Worm (Caenorhabditis elegans) whole organism, L2 larva: ENCODE results near the gene Y39B6A.7.

ENCODE experiments used
- C34F6.9 ChIP-seq: fragments of 150-350 bp; optimal IDR thresholded peaks from 2 replicates; lab custom pipeline; 2014; ENCODE audit warnings: missing biosample characterization, missing genetic modification characterization
- F13H6.1 ChIP-seq: sonication (generic microtip); optimal IDR thresholded peaks from 2 replicates; lab custom pipeline; 2016; ENCODE audit warnings: missing genetic modification characterization, missing compliant biosample characterization
- R02D3.7 ChIP-seq: fragments of 150-350 bp; optimal IDR thresholded peaks from 2 replicates; lab custom pipeline; 2014; ENCODE audit warnings: missing biosample characterization, missing genetic modification characterization
- Y55F3AM.14 ChIP-seq: fragments of 200-800 bp; sonication (Bioruptor generic); optimal IDR thresholded peaks from 2 replicates; lab custom pipeline; 2018; ENCODE audit warnings: mild to moderate bottlenecking, missing genetic modification characterization, missing compliant biosample characterization
- ZK546.5 ChIP-seq: sonication (generic microtip); optimal IDR thresholded peaks from 2 replicates; lab custom pipeline; 2017; ENCODE audit warnings: missing biosample characterization, missing genetic modification characterization
- alr-1 ChIP-seq: fragments of 150-350 bp; optimal IDR thresholded peaks from 2 replicates; lab custom pipeline; 2014; ENCODE audit warnings: missing biosample characterization, missing genetic modification characterization
- ama-1 ChIP-seq: fragments of 150-350 bp; optimal IDR thresholded peaks from 2 replicates; lab custom pipeline; 2018; ENCODE audit warnings: inconsistent platforms
- blmp-1 ChIP-seq: sonication (generic microtip); optimal IDR thresholded peaks from 2 replicates; lab custom pipeline; 2017; ENCODE audit warnings: missing genetic modification characterization, mild to moderate bottlenecking, missing compliant biosample characterization, antibody characterized with exemption, moderate library complexity; ENCODE audit not compliant: insufficient read depth
- ceh-16 ChIP-seq: fragments of 150-350 bp; optimal IDR thresholded peaks from 2 replicates; lab custom pipeline; 2014; ENCODE audit warnings: missing biosample characterization, missing genetic modification characterization
- crh-2 ChIP-seq: sonication (generic microtip); optimal IDR thresholded peaks from 2 replicates; lab custom pipeline; 2017; ENCODE audit warnings: missing biosample characterization, missing genetic modification characterization
- egl-27 ChIP-seq: sonication (generic microtip); optimal IDR thresholded peaks from 3 replicates; lab custom pipeline; 2017; ENCODE audit warnings: missing biosample characterization, missing genetic modification reagents, missing genetic modification characterization
- elt-1 ChIP-seq: fragments of 150-350 bp; optimal IDR thresholded peaks from 2 replicates; lab custom pipeline; 2014; ENCODE audit warnings: missing biosample characterization, missing genetic modification characterization
- elt-3 ChIP-seq: sonication (generic microtip); optimal IDR thresholded peaks from 2 replicates; lab custom pipeline; 2017; ENCODE audit warnings: missing biosample characterization, missing genetic modification characterization
- fos-1 ChIP-seq: fragments of 150-350 bp; optimal IDR thresholded peaks from 2 replicates; lab custom pipeline; 2014; ENCODE audit warnings: missing biosample characterization, missing genetic modification characterization
- gmeb-1 ChIP-seq: fragments of 150-350 bp; optimal IDR thresholded peaks from 2 replicates; lab custom pipeline; 2014; ENCODE audit warnings: missing biosample characterization, missing genetic modification characterization
- lin-11 ChIP-seq: fragments of 150-350 bp; sonication (generic microtip); optimal IDR thresholded peaks from 2 replicates; lab custom pipeline; 2014; ENCODE audit warnings: missing biosample characterization, missing genetic modification characterization, inconsistent platforms, mixed read lengths
- lin-13 ChIP-seq: fragments of 150-350 bp; optimal IDR thresholded peaks from 2 replicates; lab custom pipeline; 2014; ENCODE audit warnings: missing biosample characterization, missing genetic modification reagents, missing genetic modification characterization
- lsy-2 ChIP-seq, 2 experiments: fragments of 150-350 bp in 1 of 2; sonication (generic microtip) in 1 of 2; optimal IDR thresholded peaks; 2 replicates each; lab custom pipeline; 2014 to 2017; ENCODE audit warnings: missing biosample characterization in 2 of 2, missing genetic modification characterization in 2 of 2
- mab-5 ChIP-seq: fragments of 150-350 bp; optimal IDR thresholded peaks from 2 replicates; lab custom pipeline; 2014; ENCODE audit warnings: missing biosample characterization, missing genetic modification characterization
- mdl-1 ChIP-seq, 2 experiments: fragments of 150-350 bp in 1 of 2; sonication (generic microtip) in 1 of 2; optimal IDR thresholded peaks; 2 replicates each; lab custom pipeline; 2017; ENCODE audit warnings: missing biosample characterization in 2 of 2, missing genetic modification characterization in 2 of 2
- nhr-10 ChIP-seq: sonication (generic microtip); optimal IDR thresholded peaks from 2 replicates; lab custom pipeline; 2017; ENCODE audit warnings: missing biosample characterization, missing genetic modification characterization
- nhr-11 ChIP-seq: fragments of 150-350 bp; optimal IDR thresholded peaks from 2 replicates; lab custom pipeline; 2014; ENCODE audit warnings: missing biosample characterization, missing genetic modification characterization
- nhr-12 ChIP-seq: fragments of 150-350 bp; optimal IDR thresholded peaks from 2 replicates; lab custom pipeline; 2014; ENCODE audit warnings: missing biosample characterization, missing genetic modification characterization
- nhr-129 ChIP-seq: fragments of 150-350 bp; optimal IDR thresholded peaks from 2 replicates; lab custom pipeline; 2014; ENCODE audit warnings: missing biosample characterization, missing genetic modification characterization
- nhr-23 ChIP-seq: fragments of 150-350 bp; optimal IDR thresholded peaks from 2 replicates; lab custom pipeline; 2014; ENCODE audit warnings: missing biosample characterization, missing genetic modification reagents, missing genetic modification characterization
- nhr-237 ChIP-seq: fragments of 150-350 bp; optimal IDR thresholded peaks from 2 replicates; lab custom pipeline; 2014; ENCODE audit warnings: missing biosample characterization, missing genetic modification characterization
- nhr-25 ChIP-seq: fragments of 150-350 bp; sonication (generic microtip); optimal IDR thresholded peaks from 3 replicates; lab custom pipeline; 2014; ENCODE audit warnings: missing biosample characterization, missing genetic modification characterization
- nhr-6 ChIP-seq: fragments of 150-350 bp; optimal IDR thresholded peaks from 2 replicates; lab custom pipeline; 2014; ENCODE audit warnings: missing biosample characterization, missing genetic modification characterization
- nhr-77 ChIP-seq: fragments of 150-350 bp; optimal IDR thresholded peaks from 2 replicates; lab custom pipeline; 2014; ENCODE audit warnings: missing biosample characterization, missing genetic modification characterization
- peb-1 ChIP-seq: fragments of 150-350 bp; optimal IDR thresholded peaks from 2 replicates; lab custom pipeline; 2014; ENCODE audit warnings: missing biosample characterization, missing genetic modification characterization
- sem-4 ChIP-seq: fragments of 150-350 bp; optimal IDR thresholded peaks from 2 replicates; lab custom pipeline; 2014; ENCODE audit warnings: missing biosample characterization, missing genetic modification reagents, missing genetic modification characterization
- skn-1 ChIP-seq: sonication (generic microtip); optimal IDR thresholded peaks from 2 replicates; lab custom pipeline; 2017; ENCODE audit warnings: missing biosample characterization, missing genetic modification characterization
- sma-3 ChIP-seq: sonication (generic microtip); optimal IDR thresholded peaks from 2 replicates; lab custom pipeline; 2016; ENCODE audit warnings: missing genetic modification reagents, missing genetic modification characterization, missing compliant biosample characterization
- sma-9 ChIP-seq, 2 experiments: fragments of 150-350 bp in 1 of 2; sonication (generic microtip) in 1 of 2; optimal IDR thresholded peaks; 2 replicates each; lab custom pipeline; 2014 to 2016; ENCODE audit warnings: missing genetic modification characterization in 2 of 2, mild to moderate bottlenecking in 1 of 2, missing biosample characterization in 1 of 2, missing compliant biosample characterization in 1 of 2, missing genetic modification reagents in 1 of 2, moderate library complexity in 1 of 2
- snpc-4 ChIP-seq: fragments of 150-350 bp; optimal IDR thresholded peaks from 2 replicates; lab custom pipeline; 2014; ENCODE audit warnings: missing biosample characterization, missing genetic modification characterization
- unc-39 ChIP-seq: fragments of 150-350 bp; optimal IDR thresholded peaks from 2 replicates; lab custom pipeline; 2014; ENCODE audit warnings: missing biosample characterization, missing genetic modification characterization
- unc-62 ChIP-seq: fragments of 150-350 bp; optimal IDR thresholded peaks from 2 replicates; lab custom pipeline; 2014; ENCODE audit warnings: missing biosample characterization, missing genetic modification reagents, missing genetic modification characterization
- zag-1 ChIP-seq: fragments of 150-350 bp; optimal IDR thresholded peaks from 2 replicates; lab custom pipeline; 2014; ENCODE audit warnings: missing biosample characterization, missing genetic modification characterization
- ztf-1 ChIP-seq: fragments of 200-800 bp; sonication (Bioruptor generic); conservative IDR thresholded peaks from 2 replicates; pipeline ENCODE4 v1.3.6; 2022; ENCODE audit warnings: missing genetic modification characterization, missing compliant biosample characterization
- ztf-11 ChIP-seq: sonication (generic microtip); optimal IDR thresholded peaks from 2 replicates; lab custom pipeline; 2017; ENCODE audit warnings: missing biosample characterization, missing genetic modification characterization
- ztf-4 ChIP-seq: fragments of 150-350 bp; optimal IDR thresholded peaks from 2 replicates; lab custom pipeline; 2014; ENCODE audit warnings: missing biosample characterization, missing genetic modification characterization

The Y39B6A.7 gene

ce11 chrV:19125812-19126211 lies 23.1 kb downstream of the Y39B6A.7 start (continued):
- TF ChIP-seq snpc-4 (tag; lab: Kevin White, UChicago) (peak; percentile 40), Y55F3AM.14 (GFP tag; lab: Kevin White, UChicago) (peak; percentile 33), alr-1 (no peak), crh-2 (tag; lab: Kevin White, UChicago) (peak; percentile 50), sma-3 (GFP tag; lab: Kevin White, UChicago) (peak; percentile 21), C34F6.9 (peak; percentile 17), elt-3 (tag; lab: Kevin White, UChicago) (no peak)

- TF ChIP-seq nhr-6 (tag; lab: Kevin White, UChicago) (no peak), fos-1 (tag; lab: Kevin White, UChicago) (no peak)
- TF ChIP-seq, all 48 proteins: peak for 0
Observed at ce11 chrV:19125253-19125652, 23.7 kb downstream of the Y39B6A.7 start.

DNA sequence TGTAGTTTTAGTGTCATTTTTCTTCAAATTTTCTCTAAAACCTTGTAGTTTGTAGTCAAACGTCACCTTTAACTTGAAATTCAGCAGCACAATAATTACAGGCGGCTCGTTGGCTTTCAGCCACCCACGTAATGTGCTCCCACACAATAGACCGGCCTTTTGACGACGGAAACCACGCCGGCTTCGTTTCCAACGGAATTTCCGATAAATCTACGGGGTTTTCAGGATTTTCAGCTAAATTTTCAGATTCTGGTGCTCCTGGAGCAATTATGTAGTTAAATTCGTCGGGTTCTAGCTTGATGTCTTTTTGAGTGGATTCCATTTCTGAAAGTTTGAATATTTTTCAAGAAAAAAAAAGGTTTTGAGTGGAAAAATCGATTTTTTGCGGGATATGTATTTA lies 24.4 kb downstream of the Y39B6A.7 start, which contains the start of gene bed-1:
bed-1 (minus strand) TSS at position 337 of the 400 bp plus-strand sequence.
- TF ChIP-seq nhr-10 (tag; lab: Kevin White, UChicago): no peak
- TF ChIP-seq nhr-12: no peak
- no peak for TF ChIP-seq nhr-129 (tag; lab: Kevin White, UChicago)
- TF ChIP-seq blmp-1 (tag; lab: Kevin White, UChicago): no peak
- TF ChIP-seq elt-1 (tag; lab: Kevin White, UChicago): no peak
- TF ChIP-seq F13H6.1: no peak
- no peak for TF ChIP-seq peb-1 (tag; lab: Kevin White, UChicago)
- TF ChIP-seq C34F6.9: no peak
- TF ChIP-seq unc-62 (GFP tag; lab: Kevin White, UChicago): no peak
- no peak for TF ChIP-seq sma-9 (GFP tag; optimal IDR thresholded peaks at IDR 0.05; lab: Kevin White, UChicago)
- TF ChIP-seq sma-9 (tag; optimal IDR thresholded peaks at IDR 0.05; lab: Kevin White, UChicago): no peak
- TF ChIP-seq mdl-1 (tag; optimal IDR thresholded peaks at IDR 0.05; lab: Kevin White, UChicago): no peak
- no peak for TF ChIP-seq crh-2 (tag; lab: Kevin White, UChicago)
- TF ChIP-seq nhr-23 (tag; lab: Kevin White, UChicago): no peak
- no peak for TF ChIP-seq lin-13 (GFP tag; lab: Kevin White, UChicago)
- TF ChIP-seq alr-1: no peak
- TF ChIP-seq nhr-6 (tag; lab: Kevin White, UChicago): no peak
- TF ChIP-seq ZK546.5 (tag; lab: Kevin White, UChicago): no peak
- TF ChIP-seq, all 48 proteins: peak for 0

ce11 chrV:19120743-19121642 lies 28.0 kb downstream of the Y39B6A.7 start:
- TF ChIP-seq nhr-77 (no peak), blmp-1 (tag; lab: Kevin White, UChicago) (no peak), lsy-2 (tag; optimal IDR thresholded peaks at IDR 0.05; lab: Kevin White, UChicago) (no peak), R02D3.7 (no peak), peb-1 (tag; lab: Kevin White, UChicago) (no peak), ztf-11 (tag; lab: Kevin White, UChicago) (no peak), nhr-237 (no peak), egl-27 (no peak), lin-13 (GFP tag; lab: Kevin White, UChicago) (no peak), ztf-4 (no peak), nhr-10 (tag; lab: Kevin White, UChicago) (no peak), nhr-11 (no peak), elt-1 (tag; lab: Kevin White, UChicago) (no peak)
- TF ChIP-seq, all 48 proteins: peak for 0

ce11 chrV:19119260-19119659 lies 29.7 kb downstream of the Y39B6A.7 start, which contains the start of gene Y39B6A.13:
Y39B6A.13 (minus strand) TSS chrV:19119425.
- TF ChIP-seq C34F6.9 (peak; percentile 30), peb-1 (tag; lab: Kevin White, UChicago) (no peak), Y55F3AM.14 (GFP tag; lab: Kevin White, UChicago) (no peak), nhr-23 (tag; lab: Kevin White, UChicago) (no peak), R02D3.7 (peak; percentile 93), F13H6.1 (peak; percentile 18), ama-1 (lab: Kevin White, UChicago) (no peak), lin-13 (GFP tag; lab: Kevin White, UChicago) (peak; percentile 24), snpc-4 (tag; lab: Kevin White, UChicago) (no peak), sem-4 (tag; lab: Kevin White, UChicago) (no peak), skn-1 (tag; lab: Kevin White, UChicago) (no peak), sma-3 (GFP tag; lab: Kevin White, UChicago) (peak; percentile 5), lin-11 (tag; lab: Kevin White, UChicago) (no peak), gmeb-1 (tag; lab: Kevin White, UChicago) (peak; percentile 71), mdl-1 (tag; optimal IDR thresholded peaks at IDR 0.05; lab: Kevin White, UChicago) (no peak), zag-1 (tag; lab: Kevin White, UChicago) (no peak), fos-1 (tag; lab: Kevin White, UChicago) (no peak), nhr-11 (no peak), crh-2 (tag; lab: Kevin White, UChicago) (no peak), ceh-16 (tag; lab: Kevin White, UChicago) (no peak), mab-5 (no peak), nhr-6 (tag; lab: Kevin White, UChicago) (no peak), nhr-25 (tag; lab: Kevin White, UChicago) (no peak), lsy-2 (tag; optimal IDR thresholded peaks at IDR 0.05; lab: Kevin White, UChicago) (peak; percentile 8 to 55), ztf-1 (no peak), unc-39 (no peak)
